Fruit fly (Drosophila melanogaster): Measurements from ENCODE around the gene CG11345.

The CG11345 gene

DNA sequence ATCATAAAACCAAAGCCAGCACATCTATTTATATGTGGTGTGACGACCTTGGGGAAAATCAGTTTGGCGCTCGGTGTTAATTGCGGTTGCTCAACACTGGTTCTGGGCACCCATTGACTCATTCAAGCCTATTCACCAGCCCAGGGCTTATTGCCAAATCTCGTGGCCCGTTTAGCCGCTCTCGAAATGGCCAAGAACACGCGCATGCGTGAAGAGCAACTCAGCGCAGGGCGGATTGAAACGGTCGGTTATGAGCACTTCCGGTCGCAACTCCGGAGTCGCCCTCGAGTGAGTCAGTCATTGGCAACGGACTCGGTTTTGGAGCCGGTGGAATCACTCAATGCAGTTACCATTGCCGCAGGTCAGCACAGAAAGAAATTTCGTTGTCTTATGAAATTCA is 31.5 kb upstream of the CG11345 start:
- TF ChIP-seq CG12768 (GFP tag; optimal IDR thresholded peaks at IDR 0.05) (no peak), pad (GFP tag; optimal IDR thresholded peaks at IDR 0.05) (no peak), tj (GFP tag; optimal IDR thresholded peaks at IDR 0.05) (no peak), cic (GFP tag; optimal IDR thresholded peaks at IDR 0.05) (no peak), CG5204 (GFP tag; optimal IDR thresholded peaks at IDR 0.05) (no peak), CG7045 (GFP tag; optimal IDR thresholded peaks at IDR 0.05) (no peak), CG14711 (tag; optimal IDR thresholded peaks at IDR 0.05) (no peak), kay (GFP tag; ENCODE audit: borderline replicate concordance) (no peak), CG1620 (GFP tag; optimal IDR thresholded peaks at IDR 0.05) (no peak), cnc (optimal IDR thresholded peaks at IDR 0.05) (no peak), toe (GFP tag; optimal IDR thresholded peaks at IDR 0.05) (no peak), CG7101 (tag; optimal IDR thresholded peaks at IDR 0.05) (no peak)

DNA sequence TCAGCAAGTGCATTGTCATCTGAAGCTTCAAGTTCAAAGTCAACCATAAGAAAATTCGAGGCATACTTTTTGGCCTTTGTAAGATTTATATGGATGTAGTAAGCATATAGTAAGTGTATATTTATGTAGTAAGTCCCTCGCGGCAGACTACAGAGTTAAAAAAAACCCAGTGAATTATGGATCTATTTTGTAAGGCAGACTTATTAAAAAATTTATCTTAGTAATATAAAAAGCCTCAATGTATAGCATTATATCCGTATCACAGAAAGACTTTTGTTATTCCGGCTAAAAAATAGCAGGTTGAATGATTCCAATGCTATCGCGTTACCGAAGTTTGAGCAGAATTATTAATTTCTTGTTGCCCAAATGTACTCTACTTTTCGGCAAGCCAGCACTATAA is 26.7 kb upstream of the CG11345 start:
- TF ChIP-seq Mnt (GFP tag; optimal IDR thresholded peaks at IDR 0.05) = no peak
- no peak for TF ChIP-seq toe (GFP tag; optimal IDR thresholded peaks at IDR 0.05)
- no peak for TF ChIP-seq CG5204 (GFP tag; optimal IDR thresholded peaks at IDR 0.05)
- TF ChIP-seq cnc (optimal IDR thresholded peaks at IDR 0.05) = no peak
- TF ChIP-seq CG12768 (GFP tag; optimal IDR thresholded peaks at IDR 0.05) = no peak
- no peak for TF ChIP-seq kay (GFP tag; ENCODE audit: borderline replicate concordance)
- TF ChIP-seq CG11617 (GFP tag; optimal IDR thresholded peaks at IDR 0.05) = no peak
- TF ChIP-seq Crg-1 (GFP tag; optimal IDR thresholded peaks at IDR 0.05) = no peak
- no peak for TF ChIP-seq bab1 (GFP tag; optimal IDR thresholded peaks at IDR 0.05)
- no peak for TF ChIP-seq CG7101 (tag; optimal IDR thresholded peaks at IDR 0.05)
- TF ChIP-seq Clk (GFP tag; optimal IDR thresholded peaks at IDR 0.05) = no peak
- no peak for TF ChIP-seq cic (GFP tag; optimal IDR thresholded peaks at IDR 0.05)
- TF ChIP-seq tj (GFP tag; optimal IDR thresholded peaks at IDR 0.05) = no peak
- no peak for TF ChIP-seq CG33017 (tag; optimal IDR thresholded peaks at IDR 0.05)
- TF ChIP-seq CG14711 (tag; optimal IDR thresholded peaks at IDR 0.05) = no peak
- no peak for TF ChIP-seq CG1620 (GFP tag; optimal IDR thresholded peaks at IDR 0.05)
- TF ChIP-seq Hr96 (GFP tag; optimal IDR thresholded peaks at IDR 0.05) = no peak
- no peak for TF ChIP-seq ovo (GFP tag; optimal IDR thresholded peaks at IDR 0.05)
- no peak for TF ChIP-seq pad (GFP tag; optimal IDR thresholded peaks at IDR 0.05)

DNA sequence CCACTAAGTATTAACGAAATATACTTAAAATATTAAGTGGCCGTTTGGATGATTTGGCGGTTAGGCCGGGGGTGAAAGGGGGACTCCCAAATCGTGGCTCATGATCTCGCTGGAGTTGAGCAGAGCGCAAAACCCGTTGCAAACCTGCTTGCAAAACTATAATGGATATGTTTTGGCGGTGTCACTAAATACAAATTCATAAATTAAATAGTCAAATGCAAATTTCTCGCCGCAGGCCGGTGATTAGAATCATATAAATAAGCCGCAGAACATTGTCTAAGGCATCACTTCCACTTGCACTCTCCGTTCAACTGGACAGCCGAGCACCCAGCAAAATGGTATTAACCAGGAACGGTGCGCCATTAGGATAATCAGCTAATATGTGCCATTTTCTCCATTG is 24.5 kb upstream of the CG11345 start, which contains the start of gene CG11350:
TSS of gene CG11350 (plus strand) at position 301 of the 400 bp plus-strand sequence.
- TF ChIP-seq Crg-1 (GFP tag; optimal IDR thresholded peaks at IDR 0.05) = no peak
- no peak for TF ChIP-seq CG1620 (GFP tag; optimal IDR thresholded peaks at IDR 0.05)
- no peak for TF ChIP-seq CG11617 (GFP tag; optimal IDR thresholded peaks at IDR 0.05)
- TF ChIP-seq cnc (optimal IDR thresholded peaks at IDR 0.05) = no peak
- TF ChIP-seq CG7045 (GFP tag; optimal IDR thresholded peaks at IDR 0.05) = no peak
- TF ChIP-seq CG12768 (GFP tag; optimal IDR thresholded peaks at IDR 0.05) = no peak
- no peak for TF ChIP-seq kay (GFP tag; ENCODE audit: borderline replicate concordance)
- TF ChIP-seq cic (GFP tag; optimal IDR thresholded peaks at IDR 0.05) = no peak
- TF ChIP-seq CG7101 (tag; optimal IDR thresholded peaks at IDR 0.05) = no peak
- TF ChIP-seq tj (GFP tag; optimal IDR thresholded peaks at IDR 0.05) = no peak
- no peak for TF ChIP-seq CG14711 (tag; optimal IDR thresholded peaks at IDR 0.05)

DNA sequence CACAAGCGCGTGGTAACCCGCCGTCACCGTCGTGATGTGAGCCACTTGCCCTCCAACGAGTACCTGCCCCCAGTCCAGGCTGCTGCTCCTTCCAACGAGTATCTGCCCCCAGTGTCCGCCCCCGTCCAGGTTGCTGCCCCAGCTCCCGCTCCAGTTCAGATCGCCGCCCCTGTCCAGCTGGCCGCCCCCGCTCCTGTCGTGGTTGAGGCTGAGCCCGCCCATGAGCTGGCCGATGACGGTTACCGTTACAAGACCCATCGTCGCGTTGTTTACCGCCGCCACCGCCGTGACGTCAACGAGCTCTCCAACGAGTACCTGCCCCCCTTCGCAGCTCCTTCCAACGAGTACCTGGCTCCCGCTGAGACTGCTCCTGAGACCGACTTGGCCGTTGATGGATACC is 22.8 kb upstream of the CG11345 start:
- TF ChIP-seq kay (GFP tag; ENCODE audit: borderline replicate concordance) = no peak
- TF ChIP-seq Hr96 (GFP tag; optimal IDR thresholded peaks at IDR 0.05) = no peak
- TF ChIP-seq Crg-1 (GFP tag; optimal IDR thresholded peaks at IDR 0.05) = no peak
- TF ChIP-seq toe (GFP tag; optimal IDR thresholded peaks at IDR 0.05) = no peak

DNA sequence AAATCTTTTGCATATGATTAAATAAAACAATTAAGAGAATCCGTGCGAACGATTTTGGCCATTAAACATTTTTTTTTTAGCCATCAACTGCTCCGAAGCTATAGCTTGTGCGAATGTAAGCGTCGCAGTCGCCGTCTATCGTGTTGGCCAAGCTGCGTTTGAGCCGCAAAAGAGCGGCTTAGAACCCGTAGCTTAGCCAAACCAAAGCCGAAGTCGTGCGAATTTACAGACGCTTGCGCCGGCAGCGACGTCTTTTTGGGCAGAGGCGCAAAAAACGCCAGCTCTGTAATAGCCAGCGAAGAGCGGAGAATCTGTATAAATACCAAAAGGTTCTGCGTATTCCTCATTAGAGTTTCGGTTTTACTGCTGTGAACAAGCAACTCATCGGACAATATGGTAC is 22.0 kb upstream of the CG11345 start, which contains the start of gene CG7465:
TSS of gene CG7465 (plus strand) at position 346 of the 400 bp plus-strand sequence.
- TF ChIP-seq Crg-1 (GFP tag; optimal IDR thresholded peaks at IDR 0.05) (no peak), bab1 (GFP tag; optimal IDR thresholded peaks at IDR 0.05) (no peak), CG5204 (GFP tag; optimal IDR thresholded peaks at IDR 0.05) (no peak), CG33017 (tag; optimal IDR thresholded peaks at IDR 0.05) (no peak), pad (GFP tag; optimal IDR thresholded peaks at IDR 0.05) (no peak), toe (GFP tag; optimal IDR thresholded peaks at IDR 0.05) (no peak), CG14711 (tag; optimal IDR thresholded peaks at IDR 0.05) (no peak), ovo (GFP tag; optimal IDR thresholded peaks at IDR 0.05) (no peak), Hr96 (GFP tag; optimal IDR thresholded peaks at IDR 0.05) (no peak), Clk (GFP tag; optimal IDR thresholded peaks at IDR 0.05) (no peak), CG7045 (GFP tag; optimal IDR thresholded peaks at IDR 0.05) (no peak), CG1620 (GFP tag; optimal IDR thresholded peaks at IDR 0.05) (no peak), kay (GFP tag; ENCODE audit: borderline replicate concordance) (no peak), cnc (optimal IDR thresholded peaks at IDR 0.05) (no peak)

DNA sequence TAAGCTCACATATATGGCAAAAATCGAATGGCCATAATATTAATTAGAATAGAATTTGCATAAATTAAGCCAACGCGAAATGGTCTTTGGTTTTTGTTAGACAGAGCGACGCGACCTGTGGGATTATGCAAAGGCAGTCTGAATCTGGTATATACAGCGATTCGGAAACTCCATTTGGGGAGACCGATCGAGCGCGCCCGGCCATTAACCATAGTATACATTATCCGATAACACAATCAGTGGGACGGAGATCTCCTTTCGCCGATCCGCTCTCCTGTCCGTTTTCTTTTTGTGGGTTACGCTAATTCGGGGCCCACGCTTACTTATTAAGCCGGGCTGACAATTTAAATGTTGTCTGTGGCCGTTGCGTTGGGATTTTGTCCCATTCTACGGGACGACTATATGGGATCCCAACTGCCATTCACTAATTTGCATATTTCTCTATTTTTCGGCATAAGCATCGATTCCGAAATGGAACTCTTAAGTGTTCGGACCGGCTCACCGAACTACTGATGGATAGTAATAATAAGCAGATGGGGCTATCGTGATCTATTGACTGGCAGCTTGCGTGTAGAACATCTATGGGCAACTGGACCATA is 19.8 kb upstream of the CG11345 start:
- no peak for TF ChIP-seq cic (GFP tag; optimal IDR thresholded peaks at IDR 0.05)
- TF ChIP-seq Clk (GFP tag; optimal IDR thresholded peaks at IDR 0.05) = no peak
- no peak for TF ChIP-seq CG7045 (GFP tag; optimal IDR thresholded peaks at IDR 0.05)
- TF ChIP-seq ovo (GFP tag; optimal IDR thresholded peaks at IDR 0.05) = no peak
- TF ChIP-seq bab1 (GFP tag; optimal IDR thresholded peaks at IDR 0.05) = no peak
- TF ChIP-seq tj (GFP tag; optimal IDR thresholded peaks at IDR 0.05) = no peak
- TF ChIP-seq pad (GFP tag; optimal IDR thresholded peaks at IDR 0.05) = no peak
- TF ChIP-seq toe (GFP tag; optimal IDR thresholded peaks at IDR 0.05) = no peak
- no peak for TF ChIP-seq Crg-1 (GFP tag; optimal IDR thresholded peaks at IDR 0.05)
- no peak for TF ChIP-seq Hr96 (GFP tag; optimal IDR thresholded peaks at IDR 0.05)
- TF ChIP-seq kay (GFP tag; ENCODE audit: borderline replicate concordance) = no peak
- no peak for TF ChIP-seq CG12768 (GFP tag; optimal IDR thresholded peaks at IDR 0.05)
- no peak for TF ChIP-seq CG14711 (tag; optimal IDR thresholded peaks at IDR 0.05)
- no peak for TF ChIP-seq CG33017 (tag; optimal IDR thresholded peaks at IDR 0.05)
- no peak for TF ChIP-seq cnc (optimal IDR thresholded peaks at IDR 0.05)

All from whole organism, adult.